Worm (Caenorhabditis elegans): ENCODE results near the gene dos-2.

The dos-2 gene

ce11 chrII:3964302-3964885, 11.6 kb upstream of the dos-2 start:
- TF ChIP-seq F10B5.3 (tag; optimal IDR thresholded peaks at IDR 0.05), result no peak
- TF ChIP-seq set-16 (GFP tag; IDR thresholded peaks at IDR 0.05), result peak; percentile 94
- peak; percentile 96 for TF ChIP-seq aha-1 (tag)

ce11 chrII:3965665-3966416, 10.2 kb upstream of the dos-2 start:
- TF ChIP-seq ceh-32 (tag; optimal IDR thresholded peaks at IDR 0.05; ENCODE audit: poor library complexity) (no peak), arid-1 (GFP tag; conservative IDR thresholded peaks at IDR 0.05) (0 out of 2 replicates have a peak, but pooled peaks have one; percentile 46), lim-7 (GFP tag; IDR thresholded peaks at IDR 0.05) (no peak), lsy-2 (tag; optimal IDR thresholded peaks at IDR 0.05) (no peak), daf-12 (tag; optimal IDR thresholded peaks at IDR 0.05) (no peak), snpc-4 (tag; optimal IDR thresholded peaks at IDR 0.05) (no peak), set-16 (GFP tag; IDR thresholded peaks at IDR 0.05) (peak; percentile 93), duxl-1 (tag; optimal IDR thresholded peaks at IDR 0.05; ENCODE audit: poor library complexity) (no peak), unc-62 (GFP tag; optimal IDR thresholded peaks at IDR 0.05 in 1 of 2) (peak in 1 of 2 experiments; percentile 41), unc-62 (tag; optimal IDR thresholded peaks at IDR 0.05) (no peak), spr-3 (GFP tag; optimal IDR thresholded peaks at IDR 0.05) (no peak), daf-8 (GFP tag; IDR thresholded peaks at IDR 0.05) (no peak), ces-1 (GFP tag; optimal IDR thresholded peaks at IDR 0.05) (no peak), hif-1 (tag; optimal IDR thresholded peaks at IDR 0.05) (no peak), spr-1 (tag; optimal IDR thresholded peaks at IDR 0.05) (no peak)

- TF ChIP-seq mxl-3 (GFP tag; optimal IDR thresholded peaks at IDR 0.05) (no peak), aha-1 (tag) (peak; percentile 45), F26F4.8 (GFP tag; conservative IDR thresholded peaks at IDR 0.05) (no peak), set-16 (GFP tag; IDR thresholded peaks at IDR 0.05) (peak; percentile 69), lin-15B (tag; optimal IDR thresholded peaks at IDR 0.05) (no peak)
Observed at ce11 chrII:3967061-3967460, 9.0 kb upstream of the dos-2 start.

- TF ChIP-seq mxl-2 (GFP tag; conservative IDR thresholded peaks at IDR 0.05) (no peak), aha-1 (tag) (peak; percentile 11), set-16 (GFP tag; IDR thresholded peaks at IDR 0.05) (peak; percentile 90), egl-27 (tag; optimal IDR thresholded peaks at IDR 0.05) (no peak), ceh-44 (GFP tag; IDR thresholded peaks at IDR 0.05) (no peak)
Observed at ce11 chrII:3968070-3968469, 8.0 kb upstream of the dos-2 start.

ce11 chrII:3968808-3969207, 7.2 kb upstream of the dos-2 start:
- TF ChIP-seq Y105C5A.15 (GFP tag; IDR thresholded peaks at IDR 0.05), result peak; percentile 33; the same call in 1 of the 2 replicates
- no peak for TF ChIP-seq saeg-2 (GFP tag; IDR thresholded peaks at IDR 0.05)
- TF ChIP-seq set-16 (GFP tag; IDR thresholded peaks at IDR 0.05), result peak; percentile 95
- TF ChIP-seq nhr-10 (tag; optimal IDR thresholded peaks at IDR 0.05), result no peak
- no peak for TF ChIP-seq arid-1 (GFP tag; conservative IDR thresholded peaks at IDR 0.05)
- no peak for TF ChIP-seq lin-15B (tag; optimal IDR thresholded peaks at IDR 0.05)
- no peak for TF ChIP-seq lin-39 (tag; optimal IDR thresholded peaks at IDR 0.05)
- TF ChIP-seq Y48G9A.11 (GFP tag; IDR thresholded peaks at IDR 0.05), result no peak
- TF ChIP-seq T26A8.4 (GFP tag; IDR thresholded peaks at IDR 0.05), result no peak
- no peak for TF ChIP-seq lin-13 (GFP tag; optimal IDR thresholded peaks at IDR 0.05)
- TF ChIP-seq ztf-11 (tag; optimal IDR thresholded peaks at IDR 0.05), result no peak
- no peak for TF ChIP-seq egl-43 (GFP tag; IDR thresholded peaks at IDR 0.05)
